Fruit fly (Drosophila melanogaster) whole organism, embryonic: ENCODE results near the gene lilli.

ENCODE experiments used
- Atf6 ChIP-seq: fragments of 200-800 bp; sonication (Bioruptor generic); IDR thresholded peaks from 2 replicates; pipeline ENCODE4 v1.3.6; 2022; ENCODE audit warnings: missing biosample characterization, missing genetic modification characterization
- BEAF-32 ChIP-seq: fragments of 200-800 bp; sonication (Bioruptor generic); optimal IDR thresholded peaks from 3 replicates; lab custom pipeline; 2017; ENCODE audit warnings: missing biosample characterization, missing genetic modification characterization, mild to moderate bottlenecking, moderate library complexity, missing genetic modification reagents
- CG1024 ChIP-seq: fragments of 200-800 bp; sonication (Bioruptor generic); IDR thresholded peaks from 2 replicates; pipeline ENCODE4 v1.3.6; 2022; ENCODE audit warnings: missing biosample characterization, missing genetic modification characterization
- CG10366 ChIP-seq: fragments of 200-800 bp; sonication (Bioruptor generic); IDR thresholded peaks from 2 replicates; pipeline ENCODE4 v1.3.6; 2022; ENCODE audit warnings: missing biosample characterization, missing genetic modification characterization
- CG12071 ChIP-seq: fragments of 200-800 bp; sonication (Bioruptor generic); optimal IDR thresholded peaks from 3 replicates; lab custom pipeline; 2018; ENCODE audit warnings: missing biosample characterization, mild to moderate bottlenecking, missing genetic modification characterization
- CG12104 ChIP-seq: fragments of 200-800 bp; sonication (Bioruptor generic); optimal IDR thresholded peaks from 3 replicates; lab custom pipeline; 2016; ENCODE audit warnings: missing biosample characterization, missing genetic modification characterization
- CG12219 ChIP-seq: fragments of 200-800 bp; sonication (Bioruptor generic); optimal IDR thresholded peaks from 3 replicates; lab custom pipeline; 2018; ENCODE audit warnings: missing biosample characterization, mild to moderate bottlenecking, missing genetic modification characterization
- CG13424 ChIP-seq: fragments of 200-800 bp; sonication (Bioruptor generic); optimal IDR thresholded peaks from 2 replicates; lab custom pipeline; 2019; ENCODE audit warnings: missing biosample characterization, mild to moderate bottlenecking, missing genetic modification characterization, moderate library complexity
- CG14050 ChIP-seq: fragments of 200-800 bp; sonication (Bioruptor generic); IDR thresholded peaks from 3 replicates; pipeline ENCODE4 v1.3.6; 2022; ENCODE audit warnings: missing biosample characterization, missing genetic modification characterization
- CG15601 ChIP-seq: fragments of 200-800 bp; sonication (Bioruptor generic); optimal IDR thresholded peaks from 3 replicates; lab custom pipeline; 2019; ENCODE audit warnings: missing biosample characterization, mild to moderate bottlenecking, missing genetic modification characterization, moderate library complexity
- CG16813 ChIP-seq: fragments of 200-800 bp; sonication (Bioruptor generic); IDR thresholded peaks from 3 replicates; pipeline ENCODE4 v1.3.6; 2022; ENCODE audit warnings: missing biosample characterization, missing genetic modification characterization; ENCODE audit not compliant: partially characterized antibody
- CG17359 ChIP-seq: fragments of 200-800 bp; sonication (Bioruptor generic); optimal IDR thresholded peaks from 3 replicates; lab custom pipeline; 2018; ENCODE audit warnings: missing biosample characterization, mild to moderate bottlenecking, missing genetic modification characterization, moderate library complexity
- CG2129 ChIP-seq: fragments of 200-800 bp; sonication (Bioruptor generic); IDR thresholded peaks from 2 replicates; pipeline ENCODE4 v1.3.6; 2022; ENCODE audit warnings: missing biosample characterization, missing genetic modification characterization; ENCODE audit not compliant: partially characterized antibody
- CG31441 ChIP-seq: fragments of 200-800 bp; sonication (Bioruptor generic); IDR thresholded peaks from 2 replicates; pipeline ENCODE4 v1.3.6; 2022; ENCODE audit warnings: missing biosample characterization, missing genetic modification characterization
- CG42726 ChIP-seq: fragments of 200-800 bp; sonication (Bioruptor generic); IDR thresholded peaks from 2 replicates; pipeline ENCODE4 v1.3.6; 2022; ENCODE audit warnings: missing biosample characterization, missing genetic modification characterization; ENCODE audit not compliant: partially characterized antibody
- CG4282 ChIP-seq: fragments of 200-800 bp; sonication (Bioruptor generic); optimal IDR thresholded peaks from 2 replicates; lab custom pipeline; 2016; ENCODE audit warnings: missing biosample characterization, missing genetic modification characterization
- CG4730 ChIP-seq: fragments of 200-800 bp; sonication (Bioruptor generic); IDR thresholded peaks from 2 replicates; pipeline ENCODE4 v1.3.6; 2022; ENCODE audit warnings: missing biosample characterization, missing genetic modification characterization
- CG6813 ChIP-seq: fragments of 200-800 bp; sonication (Bioruptor generic); optimal IDR thresholded peaks from 2 replicates; lab custom pipeline; 2017; ENCODE audit warnings: missing biosample characterization, missing genetic modification characterization, mild to moderate bottlenecking, moderate library complexity, missing genetic modification reagents
- CG7556 ChIP-seq: fragments of 200-800 bp; sonication (Bioruptor generic); optimal IDR thresholded peaks from 2 replicates; lab custom pipeline; 2017; ENCODE audit warnings: missing biosample characterization, mild to moderate bottlenecking, missing genetic modification characterization
- CrebB ChIP-seq: fragments of 200-800 bp; sonication (Bioruptor generic); optimal IDR thresholded peaks from 3 replicates; lab custom pipeline; 2018; ENCODE audit warnings: missing biosample characterization, mild to moderate bottlenecking, missing genetic modification characterization
- D ChIP-seq, 2 experiments: fragments of 200-800 bp in 1 of 2; fragments of >200 bp in 1 of 2; sonication (Bioruptor generic) in 1 of 2; optimal IDR thresholded peaks; 2 replicates in 1 of 2; 3 replicates in 1 of 2; lab custom pipeline; 2017; ENCODE audit warnings: mild to moderate bottlenecking in 1 of 2, missing biosample characterization in 1 of 2, missing genetic modification characterization in 1 of 2, missing genetic modification reagents in 1 of 2
- Dbx ChIP-seq: fragments of 200-800 bp; sonication (Bioruptor generic); IDR thresholded peaks from 3 replicates; pipeline ENCODE4 v1.3.6; 2022; ENCODE audit warnings: missing biosample characterization, missing genetic modification characterization
- Dfd ChIP-seq, 2 experiments: fragments of >200 bp; optimal IDR thresholded peaks; 2 replicates each; lab custom pipeline; 2017; ENCODE audit warnings: missing biosample characterization in 2 of 2, missing genetic modification characterization in 2 of 2
- Dip2 ChIP-seq: fragments of 200-800 bp; sonication (Bioruptor generic); IDR thresholded peaks from 2 replicates; pipeline ENCODE4 v1.3.6; 2022; ENCODE audit warnings: missing biosample characterization, missing genetic modification characterization
- Dll ChIP-seq: fragments of 200-800 bp; sonication (Bioruptor generic); IDR thresholded peaks from 4 replicates; pipeline ENCODE4 v1.3.6; 2022; ENCODE audit warnings: missing biosample characterization, missing genetic modification characterization; ENCODE audit not compliant: partially characterized antibody
- Doc2 ChIP-seq: fragments of 200-800 bp; sonication (Bioruptor generic); IDR thresholded peaks from 2 replicates; pipeline ENCODE4 v1.3.6; 2022; ENCODE audit warnings: missing biosample characterization, missing genetic modification characterization
- HLH4C ChIP-seq: fragments of 200-800 bp; sonication (Bioruptor generic); IDR thresholded peaks from 3 replicates; pipeline ENCODE4 v1.3.6; 2022; ENCODE audit warnings: missing biosample characterization, missing genetic modification characterization; ENCODE audit not compliant: partially characterized antibody
- HLHmδ ChIP-seq: fragments of 200-800 bp; sonication (Bioruptor generic); optimal IDR thresholded peaks from 2 replicates; lab custom pipeline; 2018; ENCODE audit warnings: missing biosample characterization, mild to moderate bottlenecking, missing genetic modification characterization, moderate library complexity
- Hand ChIP-seq: fragments of 200-800 bp; sonication (Bioruptor generic); optimal IDR thresholded peaks from 2 replicates; lab custom pipeline; 2017; ENCODE audit warnings: mild to moderate bottlenecking, missing biosample characterization, missing genetic modification reagents, missing genetic modification characterization
- NFAT ChIP-seq: fragments of 200-800 bp; sonication (Bioruptor generic); IDR thresholded peaks from 2 replicates; pipeline ENCODE4 v1.3.6; 2022; ENCODE audit warnings: missing biosample characterization, missing genetic modification characterization
- Ssrp ChIP-seq: fragments of 200-800 bp; sonication (Bioruptor generic); optimal IDR thresholded peaks from 2 replicates; lab custom pipeline; 2018; ENCODE audit warnings: missing biosample characterization, mild to moderate bottlenecking, missing genetic modification characterization, moderate library complexity
- Xrp1 ChIP-seq: fragments of 200-800 bp; sonication (Bioruptor generic); IDR thresholded peaks from 2 replicates; pipeline ENCODE4 v1.3.6; 2022; ENCODE audit warnings: missing biosample characterization, missing genetic modification characterization
- caup ChIP-seq: fragments of 200-800 bp; sonication (Bioruptor generic); optimal IDR thresholded peaks from 3 replicates; lab custom pipeline; 2017; ENCODE audit warnings: missing biosample characterization, mild to moderate bottlenecking, missing genetic modification characterization, moderate library complexity; ENCODE audit not compliant: severe bottlenecking
- cg ChIP-seq: fragments of 200-800 bp; sonication (Bioruptor generic); optimal IDR thresholded peaks from 3 replicates; lab custom pipeline; 2019; ENCODE audit warnings: missing biosample characterization, mild to moderate bottlenecking, missing genetic modification characterization, moderate library complexity
- gce ChIP-seq: fragments of 200-800 bp; sonication (Bioruptor generic); IDR thresholded peaks from 3 replicates; pipeline ENCODE4 v1.3.6; 2022; ENCODE audit warnings: missing biosample characterization, missing genetic modification characterization
- ken ChIP-seq: fragments of 200-800 bp; sonication (Bioruptor generic); IDR thresholded peaks from 3 replicates; pipeline ENCODE4 v1.3.6; 2022; ENCODE audit warnings: missing biosample characterization, missing genetic modification characterization
- knrl ChIP-seq: fragments of 200-800 bp; sonication (Bioruptor generic); IDR thresholded peaks from 3 replicates; pipeline ENCODE4 v1.3.6; 2022; ENCODE audit warnings: missing biosample characterization, missing genetic modification characterization; ENCODE audit not compliant: partially characterized antibody
- lilli ChIP-seq: fragments of 200-800 bp; sonication (Bioruptor generic); optimal IDR thresholded peaks from 3 replicates; lab custom pipeline; 2016; ENCODE audit warnings: missing biosample characterization, missing genetic modification characterization
- peb ChIP-seq: fragments of 200-800 bp; sonication (Bioruptor generic); IDR thresholded peaks from 2 replicates; pipeline ENCODE4 v1.3.6; 2022; ENCODE audit warnings: missing biosample characterization, missing genetic modification characterization
- pfk ChIP-seq: fragments of 200-800 bp; sonication (Bioruptor generic); optimal IDR thresholded peaks from 2 replicates; lab custom pipeline; 2018; ENCODE audit warnings: missing biosample characterization, mild to moderate bottlenecking, missing genetic modification characterization, moderate library complexity
- prd ChIP-seq, 3 experiments: fragments of >200 bp in 2 of 3; fragments of 200-800 bp in 1 of 3; sonication (Bioruptor generic) in 1 of 3; optimal IDR thresholded peaks in 2 of 3; IDR thresholded peaks in 1 of 3; 2 replicates in 2 of 3; 3 replicates in 1 of 3; pipeline versions ENCODE4 v1.3.6 to Lab custom; 2017 to 2022; ENCODE audit warnings: missing biosample characterization in 1 of 3, missing genetic modification characterization in 1 of 3
- pum ChIP-seq: fragments of 200-800 bp; sonication (Bioruptor generic); optimal IDR thresholded peaks from 2 replicates; lab custom pipeline; 2016; ENCODE audit warnings: missing biosample characterization, missing genetic modification characterization
- ro ChIP-seq: fragments of 200-800 bp; sonication (Bioruptor generic); IDR thresholded peaks from 2 replicates; pipeline ENCODE4 v1.3.6; 2022; ENCODE audit warnings: missing biosample characterization, missing genetic modification characterization
- sisA ChIP-seq: fragments of 200-800 bp; sonication (Bioruptor generic); IDR thresholded peaks from 2 replicates; pipeline ENCODE4 v1.3.6; 2022; ENCODE audit warnings: missing biosample characterization, missing genetic modification characterization
- slbo ChIP-seq: fragments of 200-800 bp; sonication (Bioruptor generic); IDR thresholded peaks from 2 replicates; pipeline ENCODE4 v1.3.6; 2022; ENCODE audit warnings: missing biosample characterization, missing genetic modification characterization
- slp2 ChIP-seq: fragments of 200-800 bp; sonication (Bioruptor generic); optimal IDR thresholded peaks from 2 replicates; lab custom pipeline; 2016; ENCODE audit warnings: missing biosample characterization, missing genetic modification characterization
- stc ChIP-seq: fragments of 200-800 bp; sonication (Bioruptor generic); IDR thresholded peaks from 2 replicates; pipeline ENCODE4 v1.3.6; 2022; ENCODE audit warnings: missing biosample characterization, missing genetic modification characterization
- stwl ChIP-seq: fragments of 200-800 bp; sonication (Bioruptor generic); optimal IDR thresholded peaks from 3 replicates; lab custom pipeline; 2018; ENCODE audit warnings: missing biosample characterization, mild to moderate bottlenecking, missing genetic modification characterization, moderate library complexity
- unpg ChIP-seq: fragments of 200-800 bp; sonication (Bioruptor generic); optimal IDR thresholded peaks from 3 replicates; lab custom pipeline; 2018; ENCODE audit warnings: missing biosample characterization, mild to moderate bottlenecking, missing genetic modification characterization, moderate library complexity
- yki ChIP-seq: fragments of >200 bp; optimal IDR thresholded peaks from 3 replicates; lab custom pipeline; 2018

The lilli gene

DNA sequence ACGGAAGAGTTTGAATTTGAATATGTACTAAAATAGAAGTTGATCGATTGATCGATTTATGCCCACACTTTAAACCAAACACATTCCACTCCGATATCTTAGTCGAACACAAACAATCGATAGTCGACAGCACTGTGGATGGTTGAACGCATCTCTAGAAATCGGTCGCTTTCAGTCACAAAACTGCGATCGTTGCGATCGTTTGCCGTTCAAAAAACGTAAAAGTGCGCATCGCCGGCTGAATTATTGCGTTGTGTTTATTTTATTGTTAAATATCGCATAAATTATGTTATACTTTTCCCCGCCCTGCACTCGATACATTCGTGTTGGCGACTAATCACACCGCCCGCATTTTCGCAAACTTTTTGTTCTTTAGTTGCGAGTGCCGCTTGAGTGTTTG, 113.4 kb downstream of the lilli start, which contains the start of gene Ccdc85 (continued):
- TF ChIP-seq gce (GFP tag; lab: Robert Waterston, UW) (no peak), slp2 (GFP tag; lab: Kevin White, UChicago) (no peak), CG12071 (GFP tag; lab: Kevin White, UChicago) (no peak), CG14050 (GFP tag; lab: Robert Waterston, UW) (no peak), stc (GFP tag; lab: Robert Waterston, UW) (no peak; the same call in 1 of the 2 replicates), D (optimal IDR thresholded peaks at IDR 0.05; lab: Kevin White, UChicago) (no peak), D (GFP tag; optimal IDR thresholded peaks at IDR 0.05; lab: Kevin White, UChicago) (no peak), BEAF-32 (GFP tag; lab: Kevin White, UChicago) (peak; percentile 84), lilli (GFP tag; lab: Kevin White, UChicago) (peak; percentile 22), Dbx (GFP tag; lab: Robert Waterston, UW) (peak; percentile 18; the same call in 1 of the 3 replicates), cg (GFP tag; lab: Kevin White, UChicago) (no peak), CG4282 (GFP tag; lab: Kevin White, UChicago) (no peak), stwl (tag; lab: Kevin White, UChicago) (peak; percentile 94), CG31441 (GFP tag; lab: Robert Waterston, UW) (no peak), unpg (GFP tag; lab: Kevin White, UChicago) (peak; percentile 25), Ssrp (tag; lab: Kevin White, UChicago) (no peak), Hand (GFP tag; lab: Kevin White, UChicago) (no peak), pfk (GFP tag; lab: Kevin White, UChicago) (no peak), ro (GFP tag; lab: Robert Waterston, UW) (no peak), Dip2 (GFP tag; lab: Robert Waterston, UW) (no peak), HLH4C (GFP tag; lab: Robert Waterston, UW) (peak; percentile 99), knrl (peak; percentile 89), CG7556 (GFP tag; lab: Kevin White, UChicago) (no peak), CG12219 (no peak), Xrp1 (GFP tag; lab: Robert Waterston, UW) (no peak), sisA (GFP tag; lab: Robert Waterston, UW) (no peak), CG13424 (tag; lab: Kevin White, UChicago) (peak; percentile 14), slbo (0 out of 2 replicates have a peak, but pooled peaks have one; percentile 13), Dll (GFP tag; lab: Robert Waterston, UW) (peak; percentile 93), CG42726 (GFP tag; lab: Robert Waterston, UW) (peak; percentile 92), CG12104 (GFP tag; lab: Kevin White, UChicago) (no peak), Dfd (GFP tag; optimal IDR thresholded peaks at IDR 0.05; lab: Kevin White, UChicago) (no peak), caup (GFP tag; lab: Kevin White, UChicago) (peak; percentile 11), CG10366 (GFP tag; lab: Robert Waterston, UW) (no peak), HLHmδ (GFP tag; lab: Kevin White, UChicago) (peak; percentile 44), CG17359 (no peak), pum (GFP tag; lab: Kevin White, UChicago) (no peak), CG2129 (peak; percentile 57), prd (optimal IDR thresholded peaks at IDR 0.05; lab: Kevin White, UChicago) (no peak), prd (GFP tag; IDR thresholded peaks at IDR 0.05; lab: Robert Waterston, UW) (no peak), CG1024 (GFP tag; lab: Robert Waterston, UW) (no peak), yki (lab: Kevin White, UChicago) (no peak), CG16813 (GFP tag; lab: Robert Waterston, UW) (peak; percentile 94), CG4730 (GFP tag; lab: Robert Waterston, UW) (no peak), peb (GFP tag; lab: Robert Waterston, UW) (no peak), NFAT (GFP tag; lab: Robert Waterston, UW) (no peak), CG6813 (GFP tag; lab: Kevin White, UChicago) (no peak), Atf6 (no peak; the same call in 1 of the 2 replicates), ken (no peak), Doc2 (GFP tag; lab: Robert Waterston, UW) (no peak), CrebB (tag; lab: Kevin White, UChicago) (peak; percentile 22), CG15601 (tag; lab: Kevin White, UChicago) (peak; percentile 84)
